Fruit fly (Drosophila melanogaster) whole organism, embryonic: ENCODE results near the gene CG14154.

Source experiments
- BEAF-32 ChIP-seq: fragments of 200-800 bp; sonication (Bioruptor generic); optimal IDR thresholded peaks from 3 replicates; lab custom pipeline; 2017; ENCODE audit warnings: missing biosample characterization, missing genetic modification characterization, mild to moderate bottlenecking, moderate library complexity, missing genetic modification reagents
- Bdp1 ChIP-seq: fragments of 200-800 bp; sonication (Bioruptor generic); optimal IDR thresholded peaks from 3 replicates; lab custom pipeline; 2016; ENCODE audit warnings: missing biosample characterization, missing genetic modification characterization
- C15 ChIP-seq: fragments of 200-800 bp; sonication (Bioruptor generic); IDR thresholded peaks from 3 replicates; pipeline ENCODE4 v1.3.6; 2022; ENCODE audit warnings: missing biosample characterization, missing genetic modification characterization
- CG1024 ChIP-seq: fragments of 200-800 bp; sonication (Bioruptor generic); IDR thresholded peaks from 2 replicates; pipeline ENCODE4 v1.3.6; 2022; ENCODE audit warnings: missing biosample characterization, missing genetic modification characterization
- CG12155 ChIP-seq: fragments of 200-800 bp; sonication (Bioruptor generic); optimal IDR thresholded peaks from 3 replicates; lab custom pipeline; 2016; ENCODE audit warnings: missing biosample characterization, missing genetic modification characterization
- CG12942 ChIP-seq: fragments of 200-800 bp; sonication (Bioruptor generic); optimal IDR thresholded peaks from 3 replicates; lab custom pipeline; 2016; ENCODE audit warnings: missing biosample characterization, missing genetic modification characterization
- CG13296 ChIP-seq: fragments of 200-800 bp; sonication (Bioruptor generic); optimal IDR thresholded peaks from 3 replicates; lab custom pipeline; 2018; ENCODE audit warnings: missing biosample characterization, mild to moderate bottlenecking, missing genetic modification characterization
- CG1647 ChIP-seq: fragments of 200-800 bp; sonication (Bioruptor generic); optimal IDR thresholded peaks from 3 replicates; lab custom pipeline; 2016; ENCODE audit warnings: missing biosample characterization, missing genetic modification characterization
- CG16813 ChIP-seq: fragments of 200-800 bp; sonication (Bioruptor generic); IDR thresholded peaks from 3 replicates; pipeline ENCODE4 v1.3.6; 2022; ENCODE audit warnings: missing biosample characterization, missing genetic modification characterization; ENCODE audit not compliant: partially characterized antibody
- CG1792 ChIP-seq: fragments of 200-800 bp; sonication (Bioruptor generic); optimal IDR thresholded peaks from 2 replicates; lab custom pipeline; 2016; ENCODE audit warnings: missing biosample characterization, missing genetic modification characterization
- CG30431 ChIP-seq: fragments of 200-800 bp; sonication (Bioruptor generic); optimal IDR thresholded peaks from 2 replicates; lab custom pipeline; 2017; ENCODE audit warnings: missing biosample characterization, missing genetic modification characterization
- CG3065 ChIP-seq: fragments of 200-800 bp; sonication (Bioruptor generic); optimal IDR thresholded peaks from 2 replicates; lab custom pipeline; 2016; ENCODE audit warnings: missing biosample characterization, missing genetic modification characterization
- CG32532 ChIP-seq: fragments of 200-800 bp; sonication (Bioruptor generic); IDR thresholded peaks from 2 replicates; pipeline ENCODE4 v1.3.6; 2022; ENCODE audit warnings: missing biosample characterization, missing genetic modification characterization
- CG32767 ChIP-seq: fragments of 200-800 bp; sonication (Bioruptor generic); IDR thresholded peaks from 2 replicates; pipeline ENCODE4 v1.3.6; 2022; ENCODE audit warnings: missing biosample characterization, missing genetic modification characterization
- CG34422 ChIP-seq: fragments of 200-800 bp; sonication (Bioruptor generic); IDR thresholded peaks from 3 replicates; pipeline ENCODE4 v1.3.6; 2022; ENCODE audit warnings: missing biosample characterization, missing genetic modification characterization
- CG3838 ChIP-seq: fragments of 200-800 bp; sonication (Bioruptor generic); optimal IDR thresholded peaks from 3 replicates; lab custom pipeline; 2016; ENCODE audit warnings: missing biosample characterization, missing genetic modification characterization
- CG42726 ChIP-seq: fragments of 200-800 bp; sonication (Bioruptor generic); IDR thresholded peaks from 2 replicates; pipeline ENCODE4 v1.3.6; 2022; ENCODE audit warnings: missing biosample characterization, missing genetic modification characterization; ENCODE audit not compliant: partially characterized antibody
- CG4617 ChIP-seq: fragments of 200-800 bp; sonication (Bioruptor generic); optimal IDR thresholded peaks from 3 replicates; lab custom pipeline; 2016; ENCODE audit warnings: missing biosample characterization, missing genetic modification characterization, borderline replicate concordance
- CG4707 ChIP-seq: fragments of 200-800 bp; sonication (Bioruptor generic); optimal IDR thresholded peaks from 2 replicates; lab custom pipeline; 2018; ENCODE audit warnings: missing biosample characterization, mild to moderate bottlenecking, missing genetic modification characterization, moderate library complexity
- CG4730 ChIP-seq: fragments of 200-800 bp; sonication (Bioruptor generic); IDR thresholded peaks from 2 replicates; pipeline ENCODE4 v1.3.6; 2022; ENCODE audit warnings: missing biosample characterization, missing genetic modification characterization
- CG5245 ChIP-seq: fragments of 200-800 bp; sonication (Bioruptor generic); optimal IDR thresholded peaks from 3 replicates; lab custom pipeline; 2016; ENCODE audit warnings: missing biosample characterization, missing genetic modification characterization
- CG8388 ChIP-seq: fragments of 200-800 bp; sonication (Bioruptor generic); optimal IDR thresholded peaks from 2 replicates; lab custom pipeline; 2019; ENCODE audit warnings: missing biosample characterization, mild to moderate bottlenecking, missing genetic modification characterization, moderate library complexity
- Doc2 ChIP-seq: fragments of 200-800 bp; sonication (Bioruptor generic); IDR thresholded peaks from 2 replicates; pipeline ENCODE4 v1.3.6; 2022; ENCODE audit warnings: missing biosample characterization, missing genetic modification characterization
- E2f1 ChIP-seq: fragments of 200-800 bp; sonication (Bioruptor generic); IDR thresholded peaks from 2 replicates; pipeline ENCODE4 v1.3.6; 2022; ENCODE audit warnings: missing biosample characterization, missing genetic modification characterization
- E2f2 ChIP-seq: fragments of 200-800 bp; sonication (Bioruptor generic); IDR thresholded peaks from 2 replicates; pipeline ENCODE4 v1.3.6; 2022; ENCODE audit warnings: missing biosample characterization, missing genetic modification characterization
- Hr78 ChIP-seq, 2 experiments: fragments of 200-800 bp in 1 of 2; fragments of >200 bp in 1 of 2; sonication (Bioruptor generic) in 1 of 2; optimal IDR thresholded peaks; 2 replicates each; lab custom pipeline; 2017 to 2019; ENCODE audit warnings: missing biosample characterization in 2 of 2, missing genetic modification characterization in 2 of 2, mild to moderate bottlenecking in 1 of 2, moderate library complexity in 1 of 2
- Kr ChIP-seq: fragments of 200-800 bp; sonication (Bioruptor generic); optimal IDR thresholded peaks from 2 replicates; lab custom pipeline; 2017; ENCODE audit warnings: missing biosample characterization, mild to moderate bottlenecking, missing genetic modification characterization
- Max ChIP-seq: fragments of 200-800 bp; sonication (Bioruptor generic); optimal IDR thresholded peaks from 2 replicates; lab custom pipeline; 2016; ENCODE audit warnings: missing biosample characterization, mild to moderate bottlenecking, missing genetic modification characterization
- Mes4 ChIP-seq: fragments of 200-800 bp; sonication (Bioruptor generic); optimal IDR thresholded peaks from 2 replicates; lab custom pipeline; 2016; ENCODE audit warnings: missing biosample characterization, missing genetic modification characterization
- Rx ChIP-seq: fragments of 200-800 bp; sonication (Bioruptor generic); IDR thresholded peaks from 2 replicates; pipeline ENCODE4 v1.3.6; 2022; ENCODE audit warnings: missing biosample characterization, missing genetic modification characterization
- Side ChIP-seq: fragments of 200-800 bp; sonication (Bioruptor generic); optimal IDR thresholded peaks from 2 replicates; lab custom pipeline; 2016; ENCODE audit warnings: missing biosample characterization, missing genetic modification characterization
- Stat92E ChIP-seq, 3 experiments: fragments of >200 bp in 2 of 3; fragments of 200-800 bp in 1 of 3; sonication (Bioruptor generic) in 1 of 3; optimal IDR thresholded peaks; 2 replicates each; lab custom pipeline; 2017 to 2019; ENCODE audit warnings: missing biosample characterization in 3 of 3, missing genetic modification characterization in 3 of 3, mild to moderate bottlenecking in 1 of 3, moderate library complexity in 1 of 3
- YL-1 ChIP-seq: fragments of 200-800 bp; sonication (Bioruptor generic); optimal IDR thresholded peaks from 3 replicates; lab custom pipeline; 2017; ENCODE audit warnings: missing biosample characterization, mild to moderate bottlenecking, missing genetic modification characterization
- amos ChIP-seq: fragments of 200-800 bp; sonication (Bioruptor generic); IDR thresholded peaks from 2 replicates; pipeline ENCODE4 v1.3.6; 2022; ENCODE audit warnings: missing biosample characterization, missing genetic modification characterization; ENCODE audit not compliant: partially characterized antibody
- ase ChIP-seq: fragments of 200-800 bp; sonication (Bioruptor generic); IDR thresholded peaks from 3 replicates; pipeline ENCODE4 v1.3.6; 2022; ENCODE audit warnings: missing biosample characterization, missing genetic modification characterization
- cwo ChIP-seq: fragments of 200-800 bp; sonication (Bioruptor generic); optimal IDR thresholded peaks from 3 replicates; lab custom pipeline; 2017; ENCODE audit warnings: missing biosample characterization, missing genetic modification characterization, mild to moderate bottlenecking, moderate library complexity, missing genetic modification reagents
- fu2 ChIP-seq: fragments of 200-800 bp; sonication (Bioruptor generic); optimal IDR thresholded peaks from 2 replicates; lab custom pipeline; 2016; ENCODE audit warnings: missing biosample characterization, missing genetic modification characterization
- maf-S ChIP-seq: fragments of 200-800 bp; sonication (Bioruptor generic); optimal IDR thresholded peaks from 2 replicates; lab custom pipeline; 2016; ENCODE audit warnings: missing biosample characterization, missing genetic modification characterization
- nerfin-1 ChIP-seq: fragments of 200-800 bp; sonication (Bioruptor generic); optimal IDR thresholded peaks from 3 replicates; lab custom pipeline; 2019; ENCODE audit warnings: missing biosample characterization, mild to moderate bottlenecking, missing genetic modification characterization, moderate library complexity
- org-1 ChIP-seq: fragments of 200-800 bp; sonication (Bioruptor generic); optimal IDR thresholded peaks from 2 replicates; lab custom pipeline; 2017; ENCODE audit warnings: missing biosample characterization, missing genetic modification characterization
- ranshi ChIP-seq: fragments of 200-800 bp; sonication (Bioruptor generic); IDR thresholded peaks from 2 replicates; pipeline ENCODE4 v1.3.6; 2022; ENCODE audit warnings: missing biosample characterization, missing genetic modification characterization
- repo ChIP-seq: fragments of 200-800 bp; sonication (Bioruptor generic); optimal IDR thresholded peaks from 2 replicates; lab custom pipeline; 2016; ENCODE audit warnings: missing biosample characterization, missing genetic modification characterization
- run ChIP-seq: fragments of 200-800 bp; sonication (Bioruptor generic); optimal IDR thresholded peaks from 3 replicates; lab custom pipeline; 2018; ENCODE audit warnings: missing biosample characterization, mild to moderate bottlenecking, missing genetic modification characterization
- sim ChIP-seq: fragments of 200-800 bp; sonication (Bioruptor generic); IDR thresholded peaks from 2 replicates; pipeline ENCODE4 v1.3.6; 2022; ENCODE audit warnings: missing biosample characterization, missing genetic modification characterization
- stwl ChIP-seq: fragments of 200-800 bp; sonication (Bioruptor generic); optimal IDR thresholded peaks from 3 replicates; lab custom pipeline; 2018; ENCODE audit warnings: missing biosample characterization, mild to moderate bottlenecking, missing genetic modification characterization, moderate library complexity
- wdn ChIP-seq: fragments of 200-800 bp; sonication (Bioruptor generic); IDR thresholded peaks from 2 replicates; pipeline ENCODE4 v1.3.6; 2022; ENCODE audit warnings: missing biosample characterization, missing genetic modification characterization
- wek ChIP-seq: fragments of 200-800 bp; sonication (Bioruptor generic); optimal IDR thresholded peaks from 3 replicates; lab custom pipeline; 2018; ENCODE audit warnings: missing biosample characterization, mild to moderate bottlenecking, missing genetic modification characterization, moderate library complexity
- wor ChIP-seq: fragments of 200-800 bp; sonication (Bioruptor generic); IDR thresholded peaks from 2 replicates; pipeline ENCODE4 v1.3.6; 2022; ENCODE audit warnings: missing biosample characterization, missing genetic modification characterization
- zen2 ChIP-seq: fragments of 200-800 bp; sonication (Bioruptor generic); IDR thresholded peaks from 3 replicates; pipeline ENCODE4 v1.3.6; 2022; ENCODE audit warnings: missing biosample characterization, missing genetic modification characterization; ENCODE audit not compliant: partially characterized antibody

Gene CG14154

DNA sequence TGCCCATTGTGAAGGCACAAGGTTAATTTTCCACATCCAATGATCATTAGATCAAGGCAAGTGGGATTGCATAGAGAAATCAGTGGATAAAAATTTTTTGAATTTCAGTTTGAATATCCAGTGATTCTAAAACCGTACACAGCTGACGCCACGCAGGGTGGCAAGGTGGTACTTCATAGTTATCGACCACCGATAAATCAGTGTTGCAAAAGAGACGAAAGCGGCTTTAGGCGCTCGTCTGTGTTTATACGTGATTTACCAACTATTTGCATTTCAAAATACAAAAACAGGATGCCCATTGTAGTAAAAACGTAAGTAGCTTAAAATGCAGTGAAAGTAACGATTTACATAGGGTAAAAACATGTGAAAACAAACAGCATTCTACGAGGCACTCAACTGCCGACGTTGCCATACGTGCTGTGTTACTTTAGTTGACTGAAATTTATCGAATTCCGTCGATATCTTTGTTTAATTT is 10.8 kb upstream of the CG14154 start, which contains the start of the genes CG42535, CG34001 and hay (continued):
- no peak for TF ChIP-seq Rx (GFP tag; lab: Robert Waterston, UW)
- TF ChIP-seq CG32532 (GFP tag; lab: Robert Waterston, UW): no peak
- no peak for TF ChIP-seq ranshi (GFP tag; lab: Robert Waterston, UW)
- no peak for TF ChIP-seq cwo (GFP tag; lab: Kevin White, UChicago)
- TF ChIP-seq CG4617 (GFP tag; lab: Kevin White, UChicago): peak; percentile 58
- no peak for TF ChIP-seq CG1024 (GFP tag; lab: Robert Waterston, UW)

DNA sequence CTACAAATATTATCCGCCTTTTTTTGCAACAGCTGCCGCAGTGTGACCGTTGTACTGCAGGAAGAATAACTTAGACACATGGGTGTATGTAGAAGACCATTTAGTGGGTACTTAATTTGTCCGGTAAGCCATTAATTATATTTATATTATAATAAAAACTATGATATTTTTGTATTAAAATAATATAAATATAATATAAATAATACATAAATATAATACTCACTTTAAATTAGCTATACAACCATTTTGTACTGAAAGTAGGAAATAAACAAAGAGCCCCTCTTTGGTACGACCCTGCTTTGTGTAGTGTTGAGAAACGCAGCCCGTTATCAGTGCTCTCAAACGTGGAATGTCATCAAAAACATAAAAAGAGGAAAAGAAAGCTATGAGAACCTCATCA is 3.9 kb upstream of the CG14154 start, which contains the start of gene Cnep1r2:
TSS of gene Cnep1r2 (plus strand) at position 328 of the 400 bp plus-strand sequence.
- no peak for TF ChIP-seq CG42726 (GFP tag; lab: Robert Waterston, UW)
- peak; percentile 96 for TF ChIP-seq E2f1
- TF ChIP-seq CG16813 (GFP tag; lab: Robert Waterston, UW): no peak
- no peak for TF ChIP-seq Mes4 (GFP tag; lab: Kevin White, UChicago)
- peak; percentile 94 for TF ChIP-seq nerfin-1 (tag; lab: Kevin White, UChicago)
- TF ChIP-seq CG12155 (GFP tag; lab: Kevin White, UChicago): peak; percentile 91
- TF ChIP-seq Side (GFP tag; lab: Kevin White, UChicago): peak; percentile 59
- peak; percentile 72 for TF ChIP-seq CG4707 (GFP tag; lab: Kevin White, UChicago)
- peak; percentile 97 for TF ChIP-seq CG34422 (GFP tag; lab: Robert Waterston, UW)
- peak; percentile 66; the same call in 2 of the 3 replicates for TF ChIP-seq C15 (GFP tag; lab: Robert Waterston, UW)
- peak in 1 of 3 experiments; percentile 83 for TF ChIP-seq Stat92E (GFP tag; optimal IDR thresholded peaks at IDR 0.05; lab: Kevin White, UChicago)
- peak; percentile 36 for TF ChIP-seq Kr (GFP tag; lab: Kevin White, UChicago)
- peak; percentile 95 for TF ChIP-seq YL-1 (GFP tag; lab: Kevin White, UChicago)
- TF ChIP-seq sim: peak; percentile 88
- peak; percentile 91 for TF ChIP-seq CG4730 (GFP tag; lab: Robert Waterston, UW)
- peak; percentile 70 for TF ChIP-seq CG1647 (GFP tag; lab: Kevin White, UChicago)
- TF ChIP-seq CG32767 (GFP tag; lab: Robert Waterston, UW): peak; percentile 95
- TF ChIP-seq CG30431 (GFP tag; lab: Kevin White, UChicago): peak; percentile 96
- TF ChIP-seq maf-S (GFP tag; lab: Kevin White, UChicago): peak; percentile 49
- peak; percentile 79 for TF ChIP-seq E2f2 (GFP tag; lab: Robert Waterston, UW)
- TF ChIP-seq Max (GFP tag; lab: Kevin White, UChicago): peak; percentile 87
- TF ChIP-seq BEAF-32 (GFP tag; lab: Kevin White, UChicago): peak; percentile 4
- peak; percentile 16 for TF ChIP-seq CG1792 (GFP tag; lab: Kevin White, UChicago)
- peak; percentile 64 for TF ChIP-seq Bdp1 (GFP tag; lab: Kevin White, UChicago)
- peak; percentile 93 for TF ChIP-seq CG12942 (GFP tag; lab: Kevin White, UChicago)
- TF ChIP-seq run (tag; lab: Kevin White, UChicago): peak; percentile 93
- TF ChIP-seq CG3838 (GFP tag; lab: Kevin White, UChicago): peak; percentile 79
- peak; percentile 96 for TF ChIP-seq CG8388 (GFP tag; lab: Kevin White, UChicago)
- peak; percentile 33 for TF ChIP-seq repo (GFP tag; lab: Kevin White, UChicago)
- TF ChIP-seq stwl (tag; lab: Kevin White, UChicago): peak; percentile 93
- TF ChIP-seq CG3065 (GFP tag; lab: Kevin White, UChicago): peak; percentile 88
- peak; percentile 79 for TF ChIP-seq org-1 (GFP tag; lab: Kevin White, UChicago)
- TF ChIP-seq ase (GFP tag; lab: Robert Waterston, UW): peak; percentile 86
- peak; percentile 58 for TF ChIP-seq fu2 (GFP tag; lab: Kevin White, UChicago)
- peak; percentile 89 for TF ChIP-seq wdn (GFP tag; lab: Robert Waterston, UW)
- peak; percentile 8 for TF ChIP-seq wek (GFP tag; lab: Kevin White, UChicago)
- TF ChIP-seq CG5245 (GFP tag; lab: Kevin White, UChicago): peak; percentile 79
- TF ChIP-seq amos (GFP tag; lab: Robert Waterston, UW): no peak
- no peak for TF ChIP-seq zen2 (GFP tag; lab: Robert Waterston, UW)
- TF ChIP-seq Hr78 (GFP tag; optimal IDR thresholded peaks at IDR 0.05; lab: Kevin White, UChicago): no peak
- peak; percentile 62 for TF ChIP-seq Doc2 (GFP tag; lab: Robert Waterston, UW)
- peak; percentile 93 for TF ChIP-seq CG13296 (GFP tag; lab: Kevin White, UChicago)
- TF ChIP-seq wor (GFP tag; lab: Robert Waterston, UW): peak; percentile 94
